Fruit fly (Drosophila melanogaster): ENCODE results near the gene Ran-like.

DNA sequence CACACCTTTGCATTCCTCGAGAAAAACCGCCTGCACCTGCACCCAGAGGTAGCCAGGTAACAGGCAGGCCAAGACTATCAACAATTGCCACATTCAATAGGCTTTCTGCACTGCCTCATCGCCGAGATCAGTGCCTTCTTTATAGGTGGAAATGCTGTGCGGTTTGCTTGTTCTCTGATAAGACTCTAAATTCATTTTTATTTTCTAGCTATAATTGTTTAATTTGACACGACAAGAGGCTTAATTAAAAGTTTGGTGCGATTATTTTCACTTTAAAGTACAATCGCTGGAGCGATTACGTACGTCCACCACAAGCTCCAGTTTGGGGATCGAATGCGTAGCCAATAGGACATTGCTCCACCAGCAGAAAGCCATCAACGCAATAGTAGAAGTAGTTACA, 42.2 kb upstream of the Ran-like start, which contains the start of gene CG42729:
- TF ChIP-seq CG15336 (GFP tag; IDR thresholded peaks at IDR 0.05) (no peak), Smox (GFP tag; optimal IDR thresholded peaks at IDR 0.05) (no peak), CG32006 (GFP tag; optimal IDR thresholded peaks at IDR 0.05) (no peak), CG16779 (tag; optimal IDR thresholded peaks at IDR 0.05) (no peak), salr (GFP tag; optimal IDR thresholded peaks at IDR 0.05) (no peak), CG7368 (GFP tag; optimal IDR thresholded peaks at IDR 0.05) (no peak), Ets21C (GFP tag; optimal IDR thresholded peaks at IDR 0.05) (no peak), cyc (GFP tag; optimal IDR thresholded peaks at IDR 0.05) (no peak), CG31627 (GFP tag; optimal IDR thresholded peaks at IDR 0.05) (no peak), Lpt (GFP tag; optimal IDR thresholded peaks at IDR 0.05) (no peak), CG8119 (GFP tag; IDR thresholded peaks at IDR 0.05) (no peak), dsx (GFP tag; optimal IDR thresholded peaks at IDR 0.05; ENCODE audit: poor library complexity, severe bottlenecking) (no peak), CG3032 (tag; optimal IDR thresholded peaks at IDR 0.05) (no peak), acj6 (GFP tag; optimal IDR thresholded peaks at IDR 0.05) (no peak)
